Fruit fly (Drosophila melanogaster): Measurements from ENCODE around the gene CG15369.

DNA sequence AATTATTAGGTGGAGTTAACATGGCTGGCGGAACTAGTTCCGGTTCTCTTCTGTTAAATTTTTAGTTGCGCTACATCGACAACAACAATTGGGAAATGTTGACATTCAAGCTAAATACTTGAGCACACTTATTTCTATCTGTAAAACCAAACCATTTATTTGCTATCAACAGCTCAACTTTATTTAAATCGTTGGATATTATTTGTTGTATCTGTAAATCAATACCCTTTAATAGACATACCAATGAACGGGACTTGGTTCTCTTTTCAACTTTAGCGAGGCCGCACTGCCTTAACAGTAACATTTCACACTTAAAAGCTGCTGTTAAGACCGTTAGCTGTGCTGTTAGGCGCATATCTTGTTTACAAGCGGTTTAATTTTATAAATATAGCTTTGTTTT is 23.1 kb upstream of the CG15369 start, which contains the start of gene CG12106:
- TF ChIP-seq psq (optimal IDR thresholded peaks at IDR 0.05): no peak
- no peak for TF ChIP-seq ttk (optimal IDR thresholded peaks at IDR 0.05)
- TF ChIP-seq Sin3A (optimal IDR thresholded peaks at IDR 0.05): no peak
- no peak for TF ChIP-seq insv (optimal IDR thresholded peaks at IDR 0.05)
- TF ChIP-seq h (optimal IDR thresholded peaks at IDR 0.05): no peak
- TF ChIP-seq Myc (optimal IDR thresholded peaks at IDR 0.05): no peak

Data from Kc167 (cell line).